Fruit fly (Drosophila melanogaster) whole organism, embryonic: ENCODE results near the gene CG14515.
A peak's percentile ranks its signal among the peaks of the same experiment; 100 is the strongest.

Experiments used
- B-H1 ChIP-seq: fragments of 200-800 bp; sonication (Bioruptor generic); IDR thresholded peaks from 3 replicates; pipeline ENCODE4 v1.3.6; 2022; ENCODE audit warnings: missing biosample characterization, missing genetic modification characterization
- B-H2 ChIP-seq: fragments of 200-800 bp; sonication (Bioruptor generic); optimal IDR thresholded peaks from 2 replicates; lab custom pipeline; 2018; ENCODE audit warnings: missing biosample characterization, mild to moderate bottlenecking, missing genetic modification characterization
- Bteb2 ChIP-seq: fragments of 200-800 bp; sonication (Bioruptor generic); optimal IDR thresholded peaks from 2 replicates; lab custom pipeline; 2016; ENCODE audit warnings: missing biosample characterization, missing genetic modification characterization
- CG1603 ChIP-seq: fragments of 200-800 bp; sonication (Bioruptor generic); optimal IDR thresholded peaks from 2 replicates; lab custom pipeline; 2019; ENCODE audit warnings: missing biosample characterization, mild to moderate bottlenecking, missing genetic modification characterization, moderate library complexity
- CG16813 ChIP-seq: fragments of 200-800 bp; sonication (Bioruptor generic); IDR thresholded peaks from 3 replicates; pipeline ENCODE4 v1.3.6; 2022; ENCODE audit warnings: missing biosample characterization, missing genetic modification characterization; ENCODE audit not compliant: partially characterized antibody
- CG16863 ChIP-seq: fragments of 200-800 bp; sonication (Bioruptor generic); optimal IDR thresholded peaks from 3 replicates; lab custom pipeline; 2016; ENCODE audit warnings: missing biosample characterization, missing genetic modification characterization
- CG2116 ChIP-seq: fragments of 200-800 bp; sonication (Bioruptor generic); optimal IDR thresholded peaks from 3 replicates; lab custom pipeline; 2018; ENCODE audit warnings: missing biosample characterization, mild to moderate bottlenecking, missing genetic modification characterization
- CG2712 ChIP-seq: fragments of 200-800 bp; optimal IDR thresholded peaks from 3 replicates; lab custom pipeline; 2019; ENCODE audit warnings: missing biosample characterization, mild to moderate bottlenecking, missing genetic modification characterization, moderate library complexity
- CG42726 ChIP-seq: fragments of 200-800 bp; sonication (Bioruptor generic); IDR thresholded peaks from 2 replicates; pipeline ENCODE4 v1.3.6; 2022; ENCODE audit warnings: missing biosample characterization, missing genetic modification characterization; ENCODE audit not compliant: partially characterized antibody
- CG5953 ChIP-seq: fragments of 200-800 bp; sonication (Bioruptor generic); IDR thresholded peaks from 2 replicates; pipeline ENCODE4 v1.3.6; 2022; ENCODE audit warnings: missing biosample characterization, missing genetic modification characterization
- CG7556 ChIP-seq: fragments of 200-800 bp; sonication (Bioruptor generic); optimal IDR thresholded peaks from 2 replicates; lab custom pipeline; 2017; ENCODE audit warnings: missing biosample characterization, mild to moderate bottlenecking, missing genetic modification characterization
- CG8359 ChIP-seq: fragments of 200-800 bp; sonication (Bioruptor generic); optimal IDR thresholded peaks from 2 replicates; lab custom pipeline; 2017; ENCODE audit warnings: missing biosample characterization, mild to moderate bottlenecking, missing genetic modification characterization, borderline replicate concordance
- CG9727 ChIP-seq: fragments of 200-800 bp; sonication (Bioruptor generic); optimal IDR thresholded peaks from 3 replicates; lab custom pipeline; 2017; ENCODE audit warnings: missing biosample characterization, mild to moderate bottlenecking, missing genetic modification characterization
- CoRest ChIP-seq: fragments of 200-800 bp; sonication (Bioruptor generic); optimal IDR thresholded peaks from 3 replicates; lab custom pipeline; 2018; ENCODE audit warnings: missing biosample characterization, mild to moderate bottlenecking, missing genetic modification characterization, moderate library complexity
- Dip3 ChIP-seq: fragments of 200-800 bp; sonication (Bioruptor generic); optimal IDR thresholded peaks from 3 replicates; lab custom pipeline; 2016; ENCODE audit warnings: missing biosample characterization, missing genetic modification characterization
- Drgx ChIP-seq: fragments of 200-800 bp; sonication (Bioruptor generic); IDR thresholded peaks from 2 replicates; pipeline ENCODE4 v1.3.6; 2022; ENCODE audit warnings: missing biosample characterization, missing genetic modification characterization
- Gug ChIP-seq: fragments of 200-800 bp; sonication (Bioruptor generic); IDR thresholded peaks from 4 replicates; pipeline ENCODE4 v1.3.6; 2022; ENCODE audit warnings: missing biosample characterization, missing genetic modification characterization
- HmgZ ChIP-seq: fragments of 200-800 bp; sonication (Bioruptor generic); optimal IDR thresholded peaks from 2 replicates; lab custom pipeline; 2018; ENCODE audit warnings: missing biosample characterization, mild to moderate bottlenecking, missing genetic modification characterization
- Hr3 ChIP-seq: fragments of 200-800 bp; sonication (Bioruptor generic); optimal IDR thresholded peaks from 3 replicates; lab custom pipeline; 2016; ENCODE audit warnings: missing biosample characterization, missing genetic modification characterization
- Lpt ChIP-seq: fragments of >200 bp; optimal IDR thresholded peaks from 2 replicates; lab custom pipeline; 2018; ENCODE audit warnings: missing biosample characterization, missing genetic modification characterization
- Meics ChIP-seq: fragments of 200-800 bp; sonication (Bioruptor generic); optimal IDR thresholded peaks from 2 replicates; lab custom pipeline; 2017; ENCODE audit warnings: missing biosample characterization, mild to moderate bottlenecking, missing genetic modification characterization
- NFAT ChIP-seq: fragments of 200-800 bp; sonication (Bioruptor generic); IDR thresholded peaks from 2 replicates; pipeline ENCODE4 v1.3.6; 2022; ENCODE audit warnings: missing biosample characterization, missing genetic modification characterization
- NK7.1 ChIP-seq: fragments of 200-800 bp; sonication (Bioruptor generic); optimal IDR thresholded peaks from 3 replicates; lab custom pipeline; 2016; ENCODE audit warnings: missing biosample characterization, missing genetic modification characterization
- Opbp ChIP-seq: fragments of 200-800 bp; sonication (Bioruptor generic); IDR thresholded peaks from 3 replicates; pipeline ENCODE4 v1.3.6; 2022; ENCODE audit warnings: missing biosample characterization, missing genetic modification characterization; ENCODE audit not compliant: partially characterized antibody
- Pdp1 ChIP-seq, 2 experiments: fragments of 200-800 bp; sonication (Bioruptor generic); optimal IDR thresholded peaks; 3 replicates each; lab custom pipeline; 2016; ENCODE audit warnings: missing biosample characterization in 2 of 2, missing genetic modification characterization in 2 of 2, mild to moderate bottlenecking in 1 of 2, moderate library complexity in 1 of 2
- Xbp1 ChIP-seq: fragments of 200-800 bp; sonication (Bioruptor generic); optimal IDR thresholded peaks from 3 replicates; lab custom pipeline; 2016; ENCODE audit warnings: missing biosample characterization, mild to moderate bottlenecking, missing genetic modification characterization
- amos ChIP-seq: fragments of 200-800 bp; sonication (Bioruptor generic); IDR thresholded peaks from 2 replicates; pipeline ENCODE4 v1.3.6; 2022; ENCODE audit warnings: missing biosample characterization, missing genetic modification characterization; ENCODE audit not compliant: partially characterized antibody
- aop ChIP-seq: fragments of 200-800 bp; sonication (Bioruptor generic); IDR thresholded peaks from 2 replicates; pipeline ENCODE4 v1.3.6; 2022; ENCODE audit warnings: missing biosample characterization, missing genetic modification characterization
- ap ChIP-seq: fragments of 200-800 bp; sonication (Bioruptor generic); IDR thresholded peaks from 2 replicates; pipeline ENCODE4 v1.3.6; 2022; ENCODE audit warnings: missing biosample characterization, missing genetic modification characterization
- disco-r ChIP-seq: fragments of 200-800 bp; sonication (Bioruptor generic); optimal IDR thresholded peaks from 2 replicates; lab custom pipeline; 2016; ENCODE audit warnings: missing biosample characterization, missing genetic modification characterization
- dmrt99B ChIP-seq: fragments of 200-800 bp; sonication (Bioruptor generic); optimal IDR thresholded peaks from 2 replicates; lab custom pipeline; 2018; ENCODE audit warnings: missing biosample characterization, mild to moderate bottlenecking, missing genetic modification characterization, moderate library complexity
- dpn ChIP-seq, 2 experiments: fragments of 200-800 bp; sonication (Bioruptor generic); optimal IDR thresholded peaks; 3 replicates each; lab custom pipeline; 2016; ENCODE audit warnings: missing biosample characterization in 2 of 2, missing genetic modification characterization in 2 of 2
- ewg ChIP-seq: fragments of 200-800 bp; sonication (Bioruptor generic); optimal IDR thresholded peaks from 3 replicates; lab custom pipeline; 2017; ENCODE audit warnings: mild to moderate bottlenecking, missing biosample characterization, missing genetic modification reagents, missing genetic modification characterization
- eyg ChIP-seq: fragments of 200-800 bp; sonication (Bioruptor generic); optimal IDR thresholded peaks from 3 replicates; lab custom pipeline; 2016; ENCODE audit warnings: missing biosample characterization, missing genetic modification characterization
- fru ChIP-seq: fragments of >200 bp; optimal IDR thresholded peaks from 2 replicates; lab custom pipeline; 2017
- hbn ChIP-seq: fragments of 200-800 bp; sonication (Bioruptor generic); IDR thresholded peaks from 2 replicates; pipeline ENCODE4 v1.3.6; 2022; ENCODE audit warnings: missing biosample characterization, missing genetic modification characterization; ENCODE audit not compliant: partially characterized antibody
- jing ChIP-seq: fragments of 200-800 bp; sonication (Bioruptor generic); optimal IDR thresholded peaks from 2 replicates; lab custom pipeline; 2018; ENCODE audit warnings: missing biosample characterization, mild to moderate bottlenecking, missing genetic modification characterization
- jumu ChIP-seq: fragments of 200-800 bp; sonication (Bioruptor generic); optimal IDR thresholded peaks from 3 replicates; lab custom pipeline; 2016; ENCODE audit warnings: missing biosample characterization, missing genetic modification characterization
- kay ChIP-seq: fragments of 200-800 bp; sonication (Bioruptor generic); optimal IDR thresholded peaks from 2 replicates; lab custom pipeline; 2016; ENCODE audit warnings: missing biosample characterization, missing genetic modification characterization
- kni ChIP-seq: fragments of 200-800 bp; sonication (Bioruptor generic); optimal IDR thresholded peaks from 3 replicates; lab custom pipeline; 2017; ENCODE audit warnings: mild to moderate bottlenecking, missing biosample characterization, missing genetic modification reagents, missing genetic modification characterization
- nerfin-2 ChIP-seq: fragments of 200-800 bp; sonication (Bioruptor generic); IDR thresholded peaks from 2 replicates; pipeline ENCODE4 v1.3.6; 2022; ENCODE audit warnings: missing biosample characterization, missing genetic modification characterization; ENCODE audit not compliant: partially characterized antibody
- phol ChIP-seq: fragments of 200-800 bp; sonication (Bioruptor generic); optimal IDR thresholded peaks from 3 replicates; lab custom pipeline; 2018; ENCODE audit warnings: missing biosample characterization, mild to moderate bottlenecking, missing genetic modification characterization, moderate library complexity
- ranshi ChIP-seq: fragments of 200-800 bp; sonication (Bioruptor generic); IDR thresholded peaks from 2 replicates; pipeline ENCODE4 v1.3.6; 2022; ENCODE audit warnings: missing biosample characterization, missing genetic modification characterization
- shn ChIP-seq: fragments of 200-800 bp; sonication (Bioruptor generic); optimal IDR thresholded peaks from 3 replicates; lab custom pipeline; 2016; ENCODE audit warnings: missing biosample characterization, missing genetic modification characterization
- sna ChIP-seq: fragments of 200-800 bp; sonication (Bioruptor generic); IDR thresholded peaks from 2 replicates; pipeline ENCODE4 v1.3.6; 2022; ENCODE audit warnings: missing biosample characterization, missing genetic modification characterization; ENCODE audit not compliant: partially characterized antibody
- sr ChIP-seq: fragments of 200-800 bp; sonication (Bioruptor generic); IDR thresholded peaks from 3 replicates; pipeline ENCODE4 v1.3.6; 2022; ENCODE audit warnings: missing biosample characterization, missing genetic modification characterization
- stwl ChIP-seq: fragments of 200-800 bp; sonication (Bioruptor generic); optimal IDR thresholded peaks from 3 replicates; lab custom pipeline; 2018; ENCODE audit warnings: missing biosample characterization, mild to moderate bottlenecking, missing genetic modification characterization, moderate library complexity
- tap ChIP-seq: fragments of 200-800 bp; optimal IDR thresholded peaks from 3 replicates; lab custom pipeline; 2019; ENCODE audit warnings: missing biosample characterization, mild to moderate bottlenecking, missing genetic modification characterization, moderate library complexity
- trh ChIP-seq: fragments of 200-800 bp; sonication (Bioruptor generic); optimal IDR thresholded peaks from 2 replicates; lab custom pipeline; 2016; ENCODE audit warnings: missing biosample characterization, missing genetic modification characterization
- vfl ChIP-seq: fragments of 200-800 bp; sonication (Bioruptor generic); optimal IDR thresholded peaks from 2 replicates; lab custom pipeline; 2016; ENCODE audit warnings: missing biosample characterization, missing genetic modification characterization

The CG14515 gene

dm6 chr3R:29219948-29220347 is 22.6 kb downstream of the CG14515 start, which contains the start of gene eEF1gamma (continued):
- peak; percentile 89 for TF ChIP-seq hbn (GFP tag; lab: Robert Waterston, UW)
- TF ChIP-seq sna (GFP tag; lab: Robert Waterston, UW): peak; percentile 88
- TF ChIP-seq sr (GFP tag; lab: Robert Waterston, UW): peak; percentile 96
- TF ChIP-seq CG9727: peak; percentile 98
- TF ChIP-seq Xbp1 (GFP tag; lab: Kevin White, UChicago): peak; percentile 93
- TF ChIP-seq CG1603: peak; percentile 95
- TF ChIP-seq Gug: peak; percentile 77
- TF ChIP-seq trh: peak; percentile 90
- peak; percentile 92 for TF ChIP-seq ranshi
- TF ChIP-seq nerfin-2: peak; percentile 96
- TF ChIP-seq kay (GFP tag; lab: Kevin White, UChicago): peak; percentile 84
- peak; percentile 79 for TF ChIP-seq jing (GFP tag; lab: Kevin White, UChicago)
- peak; percentile 70 for TF ChIP-seq Drgx (GFP tag; lab: Robert Waterston, UW)
- peak; percentile 94 for TF ChIP-seq CG16813 (GFP tag; lab: Robert Waterston, UW)
- TF ChIP-seq CG42726 (GFP tag; lab: Robert Waterston, UW): peak; percentile 86; the same call in 1 of the 2 replicates
- TF ChIP-seq CG7556 (GFP tag; lab: Kevin White, UChicago): peak; percentile 81
- peak; percentile 95 for TF ChIP-seq HmgZ
- peak; percentile 85 for TF ChIP-seq Hr3 (GFP tag; lab: Kevin White, UChicago)
- peak; percentile 94 for TF ChIP-seq eyg (GFP tag; lab: Kevin White, UChicago)
- peak; percentile 94 for TF ChIP-seq ap (GFP tag; lab: Robert Waterston, UW)
- peak; percentile 81 for TF ChIP-seq B-H1 (GFP tag; lab: Robert Waterston, UW)
- peak; percentile 92 for TF ChIP-seq shn (GFP tag; lab: Kevin White, UChicago)
- TF ChIP-seq dpn (GFP tag; optimal IDR thresholded peaks at IDR 0.05; lab: Kevin White, UChicago): peak; percentile 85 to 98
- TF ChIP-seq amos: peak; percentile 95
- TF ChIP-seq Lpt (GFP tag; lab: Kevin White, UChicago): no peak
- TF ChIP-seq NFAT (GFP tag; lab: Robert Waterston, UW): peak; percentile 97
- peak; percentile 93 for TF ChIP-seq CG5953 (GFP tag; lab: Robert Waterston, UW)
- peak; percentile 92 for TF ChIP-seq CG8359 (GFP tag; lab: Kevin White, UChicago)
- peak; percentile 96 for TF ChIP-seq B-H2 (GFP tag; lab: Kevin White, UChicago)
- TF ChIP-seq disco-r (GFP tag; lab: Kevin White, UChicago): peak; percentile 96
- peak; percentile 98 for TF ChIP-seq Meics (GFP tag; lab: Kevin White, UChicago)
- no peak for TF ChIP-seq fru (lab: Kevin White, UChicago)
- TF ChIP-seq ewg: peak; percentile 91
- TF ChIP-seq stwl (tag; lab: Kevin White, UChicago): peak; percentile 91
- no peak for TF ChIP-seq aop (GFP tag; lab: Robert Waterston, UW)
- TF ChIP-seq vfl: peak; percentile 86
- TF ChIP-seq kni (GFP tag; lab: Kevin White, UChicago): peak; percentile 98
- TF ChIP-seq tap: peak; percentile 79
- peak; percentile 95 for TF ChIP-seq CG2116 (GFP tag; lab: Kevin White, UChicago)
- peak; percentile 82 for TF ChIP-seq jumu (GFP tag; lab: Kevin White, UChicago)
- peak; percentile 88 for TF ChIP-seq Dip3 (GFP tag; lab: Kevin White, UChicago)
- peak; percentile 94 for TF ChIP-seq Opbp (GFP tag; lab: Robert Waterston, UW)
- TF ChIP-seq CG16863 (GFP tag; lab: Kevin White, UChicago): peak; percentile 93
- peak; percentile 97 for TF ChIP-seq phol (tag; lab: Kevin White, UChicago)
- peak; percentile 85 to 92 for TF ChIP-seq Pdp1 (GFP tag; optimal IDR thresholded peaks at IDR 0.05; lab: Kevin White, UChicago)
- peak; percentile 93 for TF ChIP-seq Bteb2 (GFP tag; lab: Kevin White, UChicago)
- TF ChIP-seq NK7.1 (GFP tag; lab: Kevin White, UChicago): peak; percentile 97
- TF ChIP-seq CG2712: peak; percentile 91
- peak; percentile 89 for TF ChIP-seq dmrt99B (tag; lab: Kevin White, UChicago)
- peak; percentile 89 for TF ChIP-seq CoRest (tag; lab: Kevin White, UChicago)
